Fruit fly (Drosophila melanogaster) whole organism, embryonic: ENCODE results near the gene CG9328.

Source experiments
- Asciz ChIP-seq: fragments of 200-800 bp; sonication (Bioruptor generic); optimal IDR thresholded peaks from 2 replicates; lab custom pipeline; 2017; ENCODE audit warnings: missing biosample characterization, mild to moderate bottlenecking, missing genetic modification characterization, missing genetic modification reagents
- Bgb ChIP-seq: fragments of 200-800 bp; sonication (Bioruptor generic); IDR thresholded peaks from 2 replicates; pipeline ENCODE4 v1.3.6; 2022; ENCODE audit warnings: missing biosample characterization, missing genetic modification characterization; ENCODE audit not compliant: partially characterized antibody
- CG11560 ChIP-seq: fragments of 200-800 bp; sonication (Bioruptor generic); IDR thresholded peaks from 3 replicates; pipeline ENCODE4 v1.3.6; 2022; ENCODE audit warnings: missing biosample characterization, missing genetic modification characterization
- CG17829 ChIP-seq: fragments of 200-800 bp; optimal IDR thresholded peaks from 2 replicates; lab custom pipeline; 2019; ENCODE audit warnings: missing biosample characterization, mild to moderate bottlenecking, missing genetic modification characterization, moderate library complexity
- CG18619 ChIP-seq: fragments of 200-800 bp; sonication (Bioruptor generic); optimal IDR thresholded peaks from 3 replicates; lab custom pipeline; 2017; ENCODE audit warnings: missing biosample characterization, mild to moderate bottlenecking, missing genetic modification characterization
- CG2129 ChIP-seq: fragments of 200-800 bp; sonication (Bioruptor generic); IDR thresholded peaks from 2 replicates; pipeline ENCODE4 v1.3.6; 2022; ENCODE audit warnings: missing biosample characterization, missing genetic modification characterization; ENCODE audit not compliant: partially characterized antibody
- CG31441 ChIP-seq: fragments of 200-800 bp; sonication (Bioruptor generic); IDR thresholded peaks from 2 replicates; pipeline ENCODE4 v1.3.6; 2022; ENCODE audit warnings: missing biosample characterization, missing genetic modification characterization
- CG32532 ChIP-seq: fragments of 200-800 bp; sonication (Bioruptor generic); IDR thresholded peaks from 2 replicates; pipeline ENCODE4 v1.3.6; 2022; ENCODE audit warnings: missing biosample characterization, missing genetic modification characterization
- CG4404 ChIP-seq: fragments of 200-800 bp; sonication (Bioruptor generic); IDR thresholded peaks from 2 replicates; pipeline ENCODE4 v1.3.6; 2022; ENCODE audit warnings: missing biosample characterization, missing genetic modification characterization
- CG8765 ChIP-seq: fragments of 200-800 bp; sonication (Bioruptor generic); IDR thresholded peaks from 2 replicates; pipeline ENCODE4 v1.3.6; 2022; ENCODE audit warnings: missing biosample characterization, missing genetic modification characterization
- CG9215 ChIP-seq: fragments of 200-800 bp; sonication (Bioruptor generic); IDR thresholded peaks from 2 replicates; pipeline ENCODE4 v1.3.6; 2022; ENCODE audit warnings: missing biosample characterization, missing genetic modification characterization
- CG9817 ChIP-seq: fragments of 200-800 bp; sonication (Bioruptor generic); optimal IDR thresholded peaks from 2 replicates; lab custom pipeline; 2018; ENCODE audit warnings: missing biosample characterization, mild to moderate bottlenecking, missing genetic modification characterization, moderate library complexity
- CG9932 ChIP-seq: fragments of 200-800 bp; sonication (Bioruptor generic); IDR thresholded peaks from 2 replicates; pipeline ENCODE4 v1.3.6; 2022; ENCODE audit warnings: missing biosample characterization, missing genetic modification characterization
- Deaf1 ChIP-seq: fragments of 200-800 bp; optimal IDR thresholded peaks from 3 replicates; lab custom pipeline; 2019; ENCODE audit warnings: missing biosample characterization, mild to moderate bottlenecking, missing genetic modification characterization, moderate library complexity
- Dll ChIP-seq: fragments of 200-800 bp; sonication (Bioruptor generic); IDR thresholded peaks from 4 replicates; pipeline ENCODE4 v1.3.6; 2022; ENCODE audit warnings: missing biosample characterization, missing genetic modification characterization; ENCODE audit not compliant: partially characterized antibody
- Doc2 ChIP-seq: fragments of 200-800 bp; sonication (Bioruptor generic); IDR thresholded peaks from 2 replicates; pipeline ENCODE4 v1.3.6; 2022; ENCODE audit warnings: missing biosample characterization, missing genetic modification characterization
- Doc3 ChIP-seq: fragments of 200-800 bp; sonication (Bioruptor generic); IDR thresholded peaks from 3 replicates; pipeline ENCODE4 v1.3.6; 2022; ENCODE audit warnings: missing biosample characterization, missing genetic modification characterization; ENCODE audit not compliant: partially characterized antibody
- Dp ChIP-seq: fragments of 200-800 bp; sonication (Bioruptor generic); optimal IDR thresholded peaks from 2 replicates; lab custom pipeline; 2018; ENCODE audit warnings: missing biosample characterization, mild to moderate bottlenecking, missing genetic modification characterization, moderate library complexity
- ERR ChIP-seq: fragments of 200-800 bp; sonication (Bioruptor generic); optimal IDR thresholded peaks from 2 replicates; lab custom pipeline; 2016; ENCODE audit warnings: missing biosample characterization, missing genetic modification characterization
- Fer3 ChIP-seq: fragments of 200-800 bp; sonication (Bioruptor generic); optimal IDR thresholded peaks from 2 replicates; lab custom pipeline; 2018; ENCODE audit warnings: missing biosample characterization, mild to moderate bottlenecking, missing genetic modification characterization, moderate library complexity
- Gug ChIP-seq: fragments of 200-800 bp; sonication (Bioruptor generic); IDR thresholded peaks from 4 replicates; pipeline ENCODE4 v1.3.6; 2022; ENCODE audit warnings: missing biosample characterization, missing genetic modification characterization
- H2.0 ChIP-seq: fragments of 200-800 bp; sonication (Bioruptor generic); IDR thresholded peaks from 2 replicates; pipeline ENCODE4 v1.3.6; 2022; ENCODE audit warnings: missing biosample characterization, missing genetic modification characterization
- Hr78 ChIP-seq, 2 experiments: fragments of 200-800 bp in 1 of 2; fragments of >200 bp in 1 of 2; sonication (Bioruptor generic) in 1 of 2; optimal IDR thresholded peaks; 2 replicates each; lab custom pipeline; 2017 to 2019; ENCODE audit warnings: missing biosample characterization in 2 of 2, missing genetic modification characterization in 2 of 2, mild to moderate bottlenecking in 1 of 2, moderate library complexity in 1 of 2
- Kr ChIP-seq: fragments of 200-800 bp; sonication (Bioruptor generic); optimal IDR thresholded peaks from 2 replicates; lab custom pipeline; 2017; ENCODE audit warnings: missing biosample characterization, mild to moderate bottlenecking, missing genetic modification characterization
- Lhr ChIP-seq: fragments of 200-800 bp; sonication (Bioruptor generic); optimal IDR thresholded peaks from 3 replicates; lab custom pipeline; 2017; ENCODE audit warnings: mild to moderate bottlenecking, missing biosample characterization, missing genetic modification reagents, missing genetic modification characterization
- Lim3 ChIP-seq: fragments of 200-800 bp; sonication (Bioruptor generic); IDR thresholded peaks from 2 replicates; pipeline ENCODE4 v1.3.6; 2022; ENCODE audit warnings: missing biosample characterization, missing genetic modification characterization
- Optix ChIP-seq: fragments of 200-800 bp; sonication (Bioruptor generic); IDR thresholded peaks from 3 replicates; pipeline ENCODE4 v1.3.6; 2022; ENCODE audit warnings: missing biosample characterization, missing genetic modification characterization
- Sin3A ChIP-seq: fragments of >200 bp; optimal IDR thresholded peaks from 2 replicates; lab custom pipeline; 2018
- Sox102F ChIP-seq: fragments of 200-800 bp; sonication (Bioruptor generic); optimal IDR thresholded peaks from 2 replicates; lab custom pipeline; 2018; ENCODE audit warnings: missing biosample characterization, mild to moderate bottlenecking, missing genetic modification characterization, moderate library complexity
- Stat92E ChIP-seq, 3 experiments: fragments of >200 bp in 2 of 3; fragments of 200-800 bp in 1 of 3; sonication (Bioruptor generic) in 1 of 3; optimal IDR thresholded peaks; 2 replicates each; lab custom pipeline; 2017 to 2019; ENCODE audit warnings: missing biosample characterization in 3 of 3, missing genetic modification characterization in 3 of 3, mild to moderate bottlenecking in 1 of 3, moderate library complexity in 1 of 3
- Usf ChIP-seq: fragments of 200-800 bp; sonication (Bioruptor generic); optimal IDR thresholded peaks from 2 replicates; lab custom pipeline; 2017; ENCODE audit warnings: missing genotype, missing biosample characterization, missing genetic modification characterization
- al ChIP-seq: fragments of 200-800 bp; sonication (Bioruptor generic); IDR thresholded peaks from 2 replicates; pipeline ENCODE4 v1.3.6; 2022; ENCODE audit warnings: missing biosample characterization, missing genetic modification characterization
- bcd ChIP-seq: fragments of 200-800 bp; sonication (Bioruptor generic); optimal IDR thresholded peaks from 2 replicates; lab custom pipeline; 2017; ENCODE audit warnings: missing biosample characterization, mild to moderate bottlenecking, missing genetic modification characterization
- btn ChIP-seq: fragments of 200-800 bp; sonication (Bioruptor generic); optimal IDR thresholded peaks from 2 replicates; lab custom pipeline; 2016; ENCODE audit warnings: missing biosample characterization, missing genetic modification characterization
- cas ChIP-seq: fragments of 200-800 bp; sonication (Bioruptor generic); IDR thresholded peaks from 2 replicates; pipeline ENCODE4 v1.3.6; 2022; ENCODE audit warnings: missing biosample characterization, missing genetic modification characterization
- cato ChIP-seq: fragments of 200-800 bp; sonication (Bioruptor generic); optimal IDR thresholded peaks from 2 replicates; lab custom pipeline; 2016; ENCODE audit warnings: missing biosample characterization, missing genetic modification characterization, borderline replicate concordance
- disco-r ChIP-seq: fragments of 200-800 bp; sonication (Bioruptor generic); optimal IDR thresholded peaks from 2 replicates; lab custom pipeline; 2016; ENCODE audit warnings: missing biosample characterization, missing genetic modification characterization
- dmrt99B ChIP-seq: fragments of 200-800 bp; sonication (Bioruptor generic); optimal IDR thresholded peaks from 2 replicates; lab custom pipeline; 2018; ENCODE audit warnings: missing biosample characterization, mild to moderate bottlenecking, missing genetic modification characterization, moderate library complexity
- esg ChIP-seq: fragments of 200-800 bp; sonication (Bioruptor generic); conservative IDR thresholded peaks from 2 replicates; pipeline ENCODE4 v1.3.6; 2022; ENCODE audit warnings: missing biosample characterization, missing genetic modification characterization
- gsb-n ChIP-seq: fragments of 200-800 bp; sonication (Bioruptor generic); optimal IDR thresholded peaks from 3 replicates; lab custom pipeline; 2018; ENCODE audit warnings: missing biosample characterization, mild to moderate bottlenecking, missing genetic modification characterization
- hkb ChIP-seq, 2 experiments: fragments of 200-800 bp in 1 of 2; fragments of >200 bp in 1 of 2; sonication (Bioruptor generic) in 1 of 2; IDR thresholded peaks in 1 of 2; optimal IDR thresholded peaks in 1 of 2; 2 replicates each; pipeline versions ENCODE4 v1.3.6 to Lab custom; 2017 to 2022; ENCODE audit warnings: missing biosample characterization in 1 of 2, missing genetic modification characterization in 1 of 2
- lola ChIP-seq, 3 experiments: fragments of >200 bp in 2 of 3; fragments of 200-800 bp in 1 of 3; sonication (Bioruptor generic) in 1 of 3; optimal IDR thresholded peaks; 2 replicates each; lab custom pipeline; 2017 to 2019; ENCODE audit warnings: missing biosample characterization in 3 of 3, missing genetic modification characterization in 3 of 3, mild to moderate bottlenecking in 1 of 3, moderate library complexity in 1 of 3
- peb ChIP-seq: fragments of 200-800 bp; sonication (Bioruptor generic); IDR thresholded peaks from 2 replicates; pipeline ENCODE4 v1.3.6; 2022; ENCODE audit warnings: missing biosample characterization, missing genetic modification characterization
- repo ChIP-seq: fragments of 200-800 bp; sonication (Bioruptor generic); optimal IDR thresholded peaks from 2 replicates; lab custom pipeline; 2016; ENCODE audit warnings: missing biosample characterization, missing genetic modification characterization
- salm ChIP-seq: fragments of 200-800 bp; sonication (Bioruptor generic); optimal IDR thresholded peaks from 2 replicates; lab custom pipeline; 2018; ENCODE audit warnings: missing biosample characterization, mild to moderate bottlenecking, missing genetic modification characterization
- sisA ChIP-seq: fragments of 200-800 bp; sonication (Bioruptor generic); IDR thresholded peaks from 2 replicates; pipeline ENCODE4 v1.3.6; 2022; ENCODE audit warnings: missing biosample characterization, missing genetic modification characterization
- sob ChIP-seq: fragments of 200-800 bp; sonication (Bioruptor generic); IDR thresholded peaks from 2 replicates; pipeline ENCODE4 v1.3.6; 2022; ENCODE audit warnings: missing biosample characterization, missing genetic modification characterization
- trh ChIP-seq: fragments of 200-800 bp; sonication (Bioruptor generic); optimal IDR thresholded peaks from 2 replicates; lab custom pipeline; 2016; ENCODE audit warnings: missing biosample characterization, missing genetic modification characterization
- tx ChIP-seq: fragments of 200-800 bp; sonication (Bioruptor generic); optimal IDR thresholded peaks from 2 replicates; lab custom pipeline; 2016; ENCODE audit warnings: missing biosample characterization, missing genetic modification characterization

CG9328 gene

DNA sequence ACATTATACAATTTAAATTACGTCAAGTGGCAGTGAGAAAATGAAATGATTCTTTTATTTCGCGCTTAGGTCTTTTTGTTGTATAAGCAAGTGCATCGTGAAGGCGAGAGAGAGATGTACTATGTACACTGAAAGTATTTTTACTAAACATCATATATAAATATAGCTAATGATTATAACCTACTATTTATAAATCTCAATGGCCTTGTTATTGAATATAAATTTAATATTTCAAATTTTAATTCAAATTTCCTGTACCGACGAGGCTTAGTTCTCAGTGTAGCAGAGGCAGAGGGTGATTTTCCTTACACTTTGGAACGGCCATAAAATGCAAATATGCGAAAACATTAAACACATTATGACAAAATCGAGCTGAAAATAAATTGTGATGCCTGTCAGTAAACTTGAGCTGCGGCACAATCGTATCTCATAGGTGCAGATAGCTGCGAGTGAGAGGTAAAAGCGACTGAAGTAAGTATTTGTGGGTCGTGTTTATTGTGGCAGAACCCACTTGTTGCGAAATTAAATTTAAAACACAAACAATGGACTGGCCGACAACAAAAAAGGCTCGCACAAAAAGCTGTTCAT, 35.5 kb upstream of the CG9328 start (continued):
- TF ChIP-seq Asciz (GFP tag; lab: Kevin White, UChicago): no peak
- no peak for TF ChIP-seq disco-r (GFP tag; lab: Kevin White, UChicago)
- TF ChIP-seq tx: no peak
- no peak; the same call in 1 of the 2 replicates for TF ChIP-seq CG31441
- TF ChIP-seq CG18619 (GFP tag; lab: Kevin White, UChicago): no peak
- peak; percentile 40 for TF ChIP-seq CG17829 (tag; lab: Kevin White, UChicago)
- TF ChIP-seq Deaf1 (tag; lab: Kevin White, UChicago): peak; percentile 22
- no peak for TF ChIP-seq cas (GFP tag; lab: Robert Waterston, UW)
- TF ChIP-seq al: no peak
- no peak for TF ChIP-seq cato (GFP tag; lab: Kevin White, UChicago)
- peak; percentile 8 for TF ChIP-seq gsb-n (tag; lab: Kevin White, UChicago)
- TF ChIP-seq Hr78 (GFP tag; optimal IDR thresholded peaks at IDR 0.05; lab: Kevin White, UChicago): no peak
- no peak for TF ChIP-seq trh (GFP tag; lab: Kevin White, UChicago)
- no peak for TF ChIP-seq Optix
- TF ChIP-seq bcd: peak; percentile 36
- TF ChIP-seq Lim3 (GFP tag; lab: Robert Waterston, UW): no peak
- TF ChIP-seq Dll: no peak
- TF ChIP-seq Doc2 (GFP tag; lab: Robert Waterston, UW): no peak
- TF ChIP-seq Lhr (GFP tag; lab: Kevin White, UChicago): no peak
- 0 out of 2 replicates have a peak, but pooled peaks have one; percentile 28 for TF ChIP-seq sisA
- peak; percentile 74 for TF ChIP-seq Sox102F (GFP tag; lab: Kevin White, UChicago)
- no peak for TF ChIP-seq CG9817
- no peak for TF ChIP-seq Stat92E (GFP tag; optimal IDR thresholded peaks at IDR 0.05; lab: Kevin White, UChicago)
- TF ChIP-seq Doc3 (GFP tag; lab: Robert Waterston, UW): no peak
- TF ChIP-seq repo (GFP tag; lab: Kevin White, UChicago): no peak
- no peak for TF ChIP-seq CG9215 (GFP tag; lab: Robert Waterston, UW)
- no peak for TF ChIP-seq ERR (GFP tag; lab: Kevin White, UChicago)
- TF ChIP-seq lola (GFP tag; optimal IDR thresholded peaks at IDR 0.05; lab: Kevin White, UChicago): peak in 1 of 3 experiments; percentile 39
- TF ChIP-seq CG9932 (GFP tag; lab: Robert Waterston, UW): peak; percentile 41
- peak; percentile 30 for TF ChIP-seq Fer3 (tag; lab: Kevin White, UChicago)
- no peak for TF ChIP-seq CG2129 (GFP tag; lab: Robert Waterston, UW)
- no peak for TF ChIP-seq salm (tag; lab: Kevin White, UChicago)
- TF ChIP-seq H2.0 (GFP tag; lab: Robert Waterston, UW): no peak
- no peak for TF ChIP-seq btn (GFP tag; lab: Kevin White, UChicago)
- TF ChIP-seq CG32532 (GFP tag; lab: Robert Waterston, UW): peak; percentile 34; the same call in 1 of the 2 replicates
- TF ChIP-seq CG11560 (tag; lab: Robert Waterston, UW): no peak
- TF ChIP-seq Gug: no peak
- TF ChIP-seq dmrt99B (tag; lab: Kevin White, UChicago): peak; percentile 70
- TF ChIP-seq CG4404 (GFP tag; lab: Robert Waterston, UW): no peak
- no peak for TF ChIP-seq Kr (GFP tag; lab: Kevin White, UChicago)
- no peak for TF ChIP-seq Bgb
- TF ChIP-seq Dp (GFP tag; lab: Kevin White, UChicago): no peak
- no peak for TF ChIP-seq CG8765 (GFP tag; lab: Robert Waterston, UW)
- TF ChIP-seq peb (GFP tag; lab: Robert Waterston, UW): no peak
- no peak for TF ChIP-seq Sin3A (lab: Kevin White, UChicago)
- no peak for TF ChIP-seq Usf (GFP tag; lab: Kevin White, UChicago)
- TF ChIP-seq esg (GFP tag; lab: Robert Waterston, UW): peak; percentile 46
- no peak for TF ChIP-seq hkb (optimal IDR thresholded peaks at IDR 0.05; lab: Kevin White, UChicago)
- TF ChIP-seq hkb (GFP tag; IDR thresholded peaks at IDR 0.05; lab: Robert Waterston, UW): 0 out of 2 replicates have a peak, but pooled peaks have one; percentile 24
- 0 out of 2 replicates have a peak, but pooled peaks have one; percentile 43 for TF ChIP-seq sob (GFP tag; lab: Robert Waterston, UW)
